Worm (Caenorhabditis elegans): Measurements from ENCODE around the gene dgk-5.

Gene dgk-5

DNA sequence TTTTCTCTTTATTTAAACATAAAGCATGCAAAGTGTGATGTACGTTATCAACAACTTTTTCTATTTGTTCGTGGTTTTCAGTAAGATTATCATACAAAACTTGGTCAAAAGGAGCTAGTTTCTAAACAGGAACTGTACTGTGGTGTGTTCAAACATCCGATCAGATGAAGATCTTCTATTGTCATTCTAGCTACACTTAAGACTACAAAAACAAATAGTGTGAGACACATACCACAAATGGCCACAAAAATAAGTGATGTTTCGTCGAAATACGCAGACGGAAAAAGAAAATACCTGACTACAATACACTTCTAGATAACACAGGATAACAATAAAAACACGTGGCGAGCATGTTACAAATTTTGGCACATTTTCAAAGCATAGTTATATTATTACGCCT is 22.2 kb downstream of the dgk-5 start:
- TF ChIP-seq tab-1 (GFP tag; IDR thresholded peaks at IDR 0.05) (no peak), ztf-23 (GFP tag; IDR thresholded peaks at IDR 0.05) (no peak), klf-2 (GFP tag; conservative IDR thresholded peaks at IDR 0.05) (no peak), flt-1 (GFP tag; IDR thresholded peaks at IDR 0.05) (no peak), ref-1 (GFP tag; conservative IDR thresholded peaks at IDR 0.05) (no peak), med-1 (GFP tag; optimal IDR thresholded peaks at IDR 0.05; ENCODE audit: insufficient read depth) (no peak), cog-1 (tag; optimal IDR thresholded peaks at IDR 0.05) (no peak), ztf-29 (GFP tag; IDR thresholded peaks at IDR 0.05) (no peak), T22C8.4 (GFP tag; IDR thresholded peaks at IDR 0.05) (no peak)

ce11 chrII:6448189-6448588 is 22.7 kb downstream of the dgk-5 start:
- TF ChIP-seq ref-1 (GFP tag; conservative IDR thresholded peaks at IDR 0.05) (no peak), cog-1 (tag; optimal IDR thresholded peaks at IDR 0.05) (no peak), T22C8.4 (GFP tag; IDR thresholded peaks at IDR 0.05) (no peak), klf-2 (GFP tag; conservative IDR thresholded peaks at IDR 0.05) (no peak), ztf-29 (GFP tag; IDR thresholded peaks at IDR 0.05) (no peak), tab-1 (GFP tag; IDR thresholded peaks at IDR 0.05) (no peak), flt-1 (GFP tag; IDR thresholded peaks at IDR 0.05) (no peak), med-1 (GFP tag; optimal IDR thresholded peaks at IDR 0.05; ENCODE audit: insufficient read depth) (no peak), ztf-23 (GFP tag; IDR thresholded peaks at IDR 0.05) (no peak)

DNA sequence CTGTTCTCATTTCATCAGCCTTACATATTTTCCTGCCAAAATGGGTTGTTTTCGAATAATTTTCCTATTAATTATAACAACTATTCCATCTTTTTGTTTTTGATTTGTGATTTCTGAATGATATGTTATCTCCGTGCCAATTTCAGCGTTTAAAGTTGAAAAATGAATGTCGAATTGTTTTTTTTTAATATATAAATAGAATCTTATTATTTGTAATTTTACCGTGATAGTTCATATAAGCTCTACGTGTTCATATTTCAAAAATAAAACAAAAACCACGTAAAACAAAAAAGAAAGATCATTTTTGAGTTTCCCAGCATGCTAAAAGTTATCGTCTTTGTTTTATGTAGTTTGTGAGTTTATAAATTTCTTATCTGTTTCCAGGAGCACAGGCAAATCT is 27.2 kb downstream of the dgk-5 start, which contains the start of gene K06A1.2:
Gene K06A1.2, plus strand, starts transcription at position 301 of the 400 bp plus-strand sequence.
- no peak for TF ChIP-seq tab-1 (GFP tag; IDR thresholded peaks at IDR 0.05)
- no peak for TF ChIP-seq cog-1 (tag; optimal IDR thresholded peaks at IDR 0.05)
- no peak for TF ChIP-seq ztf-23 (GFP tag; IDR thresholded peaks at IDR 0.05)
- no peak for TF ChIP-seq T22C8.4 (GFP tag; IDR thresholded peaks at IDR 0.05)
- TF ChIP-seq med-1 (GFP tag; optimal IDR thresholded peaks at IDR 0.05; ENCODE audit: insufficient read depth) = no peak

DNA sequence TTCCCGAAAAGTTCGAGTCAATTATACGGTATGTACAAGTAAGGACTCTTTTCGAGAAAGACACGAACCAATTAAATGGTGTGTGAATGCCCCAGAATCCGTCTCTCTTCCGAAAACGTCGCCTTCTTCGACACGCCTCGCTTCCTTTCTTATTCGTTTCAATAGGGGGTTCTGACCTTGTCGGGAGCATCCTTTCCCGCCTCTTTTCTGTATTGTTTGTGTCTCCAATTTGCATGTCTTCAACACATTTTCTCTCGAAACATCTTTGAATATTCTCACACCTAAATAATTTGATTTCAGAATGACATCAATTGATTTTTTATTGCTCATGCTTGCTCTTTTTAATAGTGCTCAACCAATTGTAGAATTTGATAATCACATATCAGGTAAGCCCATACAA is 29.8 kb downstream of the dgk-5 start, which contains the start of gene cutl-16:
Gene cutl-16, plus strand, starts transcription at position 301 of the 400 bp plus-strand sequence.
- TF ChIP-seq flt-1 (GFP tag; IDR thresholded peaks at IDR 0.05) (no peak), ztf-23 (GFP tag; IDR thresholded peaks at IDR 0.05) (no peak), med-1 (GFP tag; optimal IDR thresholded peaks at IDR 0.05; ENCODE audit: insufficient read depth) (no peak), T22C8.4 (GFP tag; IDR thresholded peaks at IDR 0.05) (no peak), klf-2 (GFP tag; conservative IDR thresholded peaks at IDR 0.05) (no peak), ztf-29 (GFP tag; IDR thresholded peaks at IDR 0.05) (no peak), cog-1 (tag; optimal IDR thresholded peaks at IDR 0.05) (no peak), ref-1 (GFP tag; conservative IDR thresholded peaks at IDR 0.05) (no peak), tab-1 (GFP tag; IDR thresholded peaks at IDR 0.05) (no peak)

- no peak for TF ChIP-seq tab-1 (GFP tag; IDR thresholded peaks at IDR 0.05)
- no peak for TF ChIP-seq flt-1 (GFP tag; IDR thresholded peaks at IDR 0.05)
- no peak for TF ChIP-seq ztf-29 (GFP tag; IDR thresholded peaks at IDR 0.05)
- no peak for TF ChIP-seq ref-1 (GFP tag; conservative IDR thresholded peaks at IDR 0.05)
- TF ChIP-seq T22C8.4 (GFP tag; IDR thresholded peaks at IDR 0.05) = no peak
- TF ChIP-seq cog-1 (tag; optimal IDR thresholded peaks at IDR 0.05) = no peak
- no peak for TF ChIP-seq med-1 (GFP tag; optimal IDR thresholded peaks at IDR 0.05; ENCODE audit: insufficient read depth)
- TF ChIP-seq klf-2 (GFP tag; conservative IDR thresholded peaks at IDR 0.05) = no peak
- no peak for TF ChIP-seq ztf-23 (GFP tag; IDR thresholded peaks at IDR 0.05)
Observed at ce11 chrII:6436845-6437244, 34.0 kb downstream of the dgk-5 start.

- TF ChIP-seq tab-1 (GFP tag; IDR thresholded peaks at IDR 0.05) (no peak), ztf-29 (GFP tag; IDR thresholded peaks at IDR 0.05) (no peak), flt-1 (GFP tag; IDR thresholded peaks at IDR 0.05) (no peak), cog-1 (tag; optimal IDR thresholded peaks at IDR 0.05) (no peak), med-1 (GFP tag; optimal IDR thresholded peaks at IDR 0.05; ENCODE audit: insufficient read depth) (no peak)
Observed at ce11 chrII:6425993-6426392, 44.9 kb downstream of the dgk-5 start, which contains the start of gene col-75. TSS of gene col-75 (plus strand) at chrII:6426293.

DNA sequence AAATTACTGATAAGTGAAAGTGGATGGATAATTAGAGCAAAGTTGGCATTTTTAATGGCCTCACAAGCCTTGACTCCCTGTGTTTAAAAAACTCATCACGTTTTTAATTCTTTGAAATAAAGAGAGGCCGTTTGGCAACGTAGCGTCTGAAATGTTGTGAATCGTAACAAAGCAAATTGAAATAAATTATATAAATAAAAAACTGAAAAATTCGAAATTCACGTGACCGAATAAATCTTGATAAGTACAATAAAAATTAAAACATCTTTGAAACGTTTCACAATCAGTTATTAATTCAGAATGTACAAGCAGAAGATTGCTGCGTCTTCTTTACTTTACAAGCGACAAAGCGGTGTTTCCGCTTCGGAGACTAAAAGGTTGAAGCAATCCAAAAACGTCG is 48.1 kb downstream of the dgk-5 start, which contains the start of gene K03H9.3:
Gene K03H9.3, plus strand, starts transcription at position 301 of the 400 bp plus-strand sequence.
- no peak for TF ChIP-seq tab-1 (GFP tag; IDR thresholded peaks at IDR 0.05)
- no peak for TF ChIP-seq T22C8.4 (GFP tag; IDR thresholded peaks at IDR 0.05)
- TF ChIP-seq cog-1 (tag; optimal IDR thresholded peaks at IDR 0.05) = no peak

DNA sequence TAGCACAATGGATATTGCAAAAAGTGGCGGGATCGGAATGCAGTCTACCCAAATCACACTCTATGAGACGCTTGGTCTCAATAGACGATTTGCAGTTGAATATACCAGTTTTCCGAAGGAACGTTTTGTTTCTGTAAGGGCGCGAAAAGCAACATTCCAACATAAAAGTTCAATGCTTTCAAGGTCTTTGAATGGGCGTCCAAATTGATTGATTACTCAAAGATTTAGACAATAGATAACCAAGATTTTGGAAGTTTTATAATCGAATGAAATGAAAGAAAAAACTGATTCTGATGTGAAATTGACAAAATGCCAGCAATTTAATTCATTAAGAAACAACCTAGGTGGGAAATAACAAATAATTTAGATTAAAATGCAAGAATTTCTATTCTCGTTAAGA is 51.7 kb downstream of the dgk-5 start:
- TF ChIP-seq klf-2 (GFP tag; conservative IDR thresholded peaks at IDR 0.05) (no peak), ztf-23 (GFP tag; IDR thresholded peaks at IDR 0.05) (no peak), ztf-29 (GFP tag; IDR thresholded peaks at IDR 0.05) (no peak), T22C8.4 (GFP tag; IDR thresholded peaks at IDR 0.05) (no peak), tab-1 (GFP tag; IDR thresholded peaks at IDR 0.05) (no peak), cog-1 (tag; optimal IDR thresholded peaks at IDR 0.05) (no peak), med-1 (GFP tag; optimal IDR thresholded peaks at IDR 0.05; ENCODE audit: insufficient read depth) (no peak), flt-1 (GFP tag; IDR thresholded peaks at IDR 0.05) (no peak), ref-1 (GFP tag; conservative IDR thresholded peaks at IDR 0.05) (no peak)

DNA sequence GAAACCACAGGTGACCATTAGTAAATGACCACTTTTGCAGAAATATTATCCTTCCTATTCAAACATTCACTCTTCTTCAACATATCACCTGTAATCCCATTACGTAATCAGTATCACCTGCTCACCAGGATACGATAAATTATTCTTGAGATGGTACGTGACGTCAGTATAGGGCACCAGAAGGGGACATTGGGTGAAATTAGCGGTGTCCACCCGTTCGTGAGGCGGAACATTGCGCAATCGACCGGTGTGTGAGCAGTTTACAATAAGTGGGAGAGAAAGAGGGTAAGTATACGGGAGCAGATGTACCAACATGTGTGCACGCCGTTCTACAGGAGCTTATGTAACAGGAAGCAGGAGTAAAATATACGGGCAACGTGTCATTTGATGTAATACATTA is 52.9 kb downstream of the dgk-5 start:
- TF ChIP-seq tab-1 (GFP tag; IDR thresholded peaks at IDR 0.05) (no peak), ref-1 (GFP tag; conservative IDR thresholded peaks at IDR 0.05) (no peak), med-1 (GFP tag; optimal IDR thresholded peaks at IDR 0.05; ENCODE audit: insufficient read depth) (no peak)

- TF ChIP-seq klf-2 (GFP tag; conservative IDR thresholded peaks at IDR 0.05) (no peak), ztf-23 (GFP tag; IDR thresholded peaks at IDR 0.05) (no peak), T22C8.4 (GFP tag; IDR thresholded peaks at IDR 0.05) (no peak)
Observed at ce11 chrII:6413788-6414187, 57.1 kb downstream of the dgk-5 start.

Data from whole organism, midembryonic.